3 fruit fly cellular contexts compared by ENCODE assay signal in genomic region chr3R:9954648-9955290, dm6.
TF ChIP-seq lines count a peak whose summit lies in the region.

No protein-coding gene starts in this region.

TF ChIP-seq in whole organism, adult, 20 proteins besides CTCF, POLR2A, EP300 and RAD21 (continued from another document):
- TF ChIP-seq cic (GFP tag; optimal IDR thresholded peaks at IDR 0.05; lab: Kevin White, UChicago) (peak; percentile 97), Crg-1 (GFP tag; optimal IDR thresholded peaks at IDR 0.05; lab: Kevin White, UChicago) (peak; percentile 6)

TF ChIP-seq in whole organism, embryonic, 481 proteins besides CTCF, POLR2A, EP300 and RAD21 (continued from another document):
- TF ChIP-seq Eip74EF (GFP tag; optimal IDR thresholded peaks at IDR 0.05; lab: Kevin White, UChicago) = peak in 1 of 2 experiments; percentile 56

TF ChIP-seq in whole organism, prepupa, 60 proteins besides CTCF, POLR2A, EP300 and RAD21 (continued from another document):
- peak; percentile 13 for TF ChIP-seq Sox14 (GFP tag; optimal IDR thresholded peaks at IDR 0.05; lab: Kevin White, UChicago)
- peak; percentile 93 for TF ChIP-seq svp (GFP tag; lab: Kevin White, UChicago)
- no peak for TF ChIP-seq CG1621 (tag; optimal IDR thresholded peaks at IDR 0.05; lab: Kevin White, UChicago)
- no peak for TF ChIP-seq CG8319 (GFP tag; optimal IDR thresholded peaks at IDR 0.05; lab: Kevin White, UChicago)
- no peak for TF ChIP-seq fd85E (GFP tag; optimal IDR thresholded peaks at IDR 0.05; lab: Kevin White, UChicago)
- no peak for TF ChIP-seq Lpt (GFP tag; optimal IDR thresholded peaks at IDR 0.05; lab: Kevin White, UChicago)
- peak; percentile 19 for TF ChIP-seq Eip75B (GFP tag; optimal IDR thresholded peaks at IDR 0.05; lab: Kevin White, UChicago)
- TF ChIP-seq Hr38 (GFP tag; optimal IDR thresholded peaks at IDR 0.05; lab: Kevin White, UChicago) = no peak
- no peak for TF ChIP-seq achi (GFP tag; optimal IDR thresholded peaks at IDR 0.05; lab: Kevin White, UChicago)
- peak; percentile 77 for TF ChIP-seq Eip78C (GFP tag; lab: Kevin White, UChicago)
- no peak for TF ChIP-seq dac (GFP tag; optimal IDR thresholded peaks at IDR 0.05; lab: Kevin White, UChicago)
- TF ChIP-seq Met (GFP tag; optimal IDR thresholded peaks at IDR 0.05; lab: Kevin White, UChicago) = no peak
- no peak for TF ChIP-seq CG32006 (GFP tag; optimal IDR thresholded peaks at IDR 0.05; lab: Kevin White, UChicago)
- TF ChIP-seq Hr39 (GFP tag; optimal IDR thresholded peaks at IDR 0.05; lab: Kevin White, UChicago) = no peak
- TF ChIP-seq CG3032 (tag; optimal IDR thresholded peaks at IDR 0.05; lab: Kevin White, UChicago) = no peak
- peak; percentile 25 for TF ChIP-seq CG6808 (GFP tag; optimal IDR thresholded peaks at IDR 0.05; lab: Kevin White, UChicago)
- TF ChIP-seq net (GFP tag; optimal IDR thresholded peaks at IDR 0.05; lab: Kevin White, UChicago) = peak; percentile 10
- no peak for TF ChIP-seq fd59A (GFP tag; optimal IDR thresholded peaks at IDR 0.05; lab: Kevin White, UChicago)
- TF ChIP-seq Eip93F (GFP tag; optimal IDR thresholded peaks at IDR 0.05; lab: Kevin White, UChicago) = peak; percentile 53
- TF ChIP-seq Ets21C (GFP tag; optimal IDR thresholded peaks at IDR 0.05; lab: Kevin White, UChicago) = no peak
- TF ChIP-seq CG11294 (GFP tag; IDR thresholded peaks at IDR 0.05; lab: Robert Waterston, UW) = no peak
TF ChIP-seq in whole organism, prepupa: peak in this region for 16.
